Worm (Caenorhabditis elegans) whole organism, midembryonic: Measurements from ENCODE around the gene ugt-17.

Source experiments
- T22C8.4 ChIP-seq: fragments of 200-800 bp; sonication (Bioruptor generic); IDR thresholded peaks from 2 replicates; pipeline ENCODE4 v1.3.6; 2022; ENCODE audit warnings: missing genetic modification characterization, missing compliant biosample characterization
- cog-1 ChIP-seq: sonication (generic microtip); optimal IDR thresholded peaks from 2 replicates; lab custom pipeline; 2016; ENCODE audit warnings: missing genetic modification characterization, missing compliant biosample characterization
- flt-1 ChIP-seq: fragments of 200-800 bp; sonication (Bioruptor generic); IDR thresholded peaks from 2 replicates; pipeline ENCODE4 v1.3.6; 2022; ENCODE audit warnings: missing genetic modification characterization, missing compliant biosample characterization
- klf-2 ChIP-seq: fragments of 200-800 bp; sonication (Bioruptor generic); conservative IDR thresholded peaks from 2 replicates; pipeline ENCODE4 v1.3.6; 2022; ENCODE audit warnings: missing genetic modification reagents, missing genetic modification characterization, missing compliant biosample characterization
- med-1 ChIP-seq: sonication (generic microtip); optimal IDR thresholded peaks from 2 replicates; lab custom pipeline; 2017; ENCODE audit warnings: missing genetic modification characterization, mild to moderate bottlenecking, missing compliant biosample characterization, antibody characterized with exemption, missing genetic modification reagents; ENCODE audit not compliant: insufficient read depth
- ref-1 ChIP-seq: fragments of 200-800 bp; sonication (Bioruptor generic); conservative IDR thresholded peaks from 2 replicates; pipeline ENCODE4 v1.3.6; 2022; ENCODE audit warnings: missing genetic modification reagents, missing genetic modification characterization, missing compliant biosample characterization
- tab-1 ChIP-seq: fragments of 200-800 bp; sonication (Bioruptor generic); IDR thresholded peaks from 2 replicates; pipeline ENCODE4 v1.3.6; 2022; ENCODE audit warnings: missing genetic modification characterization, missing compliant biosample characterization
- ztf-23 ChIP-seq: fragments of 200-800 bp; sonication (Bioruptor generic); IDR thresholded peaks from 2 replicates; pipeline ENCODE4 v1.3.6; 2022; ENCODE audit warnings: missing genetic modification reagents, missing genetic modification characterization, missing compliant biosample characterization

DNA sequence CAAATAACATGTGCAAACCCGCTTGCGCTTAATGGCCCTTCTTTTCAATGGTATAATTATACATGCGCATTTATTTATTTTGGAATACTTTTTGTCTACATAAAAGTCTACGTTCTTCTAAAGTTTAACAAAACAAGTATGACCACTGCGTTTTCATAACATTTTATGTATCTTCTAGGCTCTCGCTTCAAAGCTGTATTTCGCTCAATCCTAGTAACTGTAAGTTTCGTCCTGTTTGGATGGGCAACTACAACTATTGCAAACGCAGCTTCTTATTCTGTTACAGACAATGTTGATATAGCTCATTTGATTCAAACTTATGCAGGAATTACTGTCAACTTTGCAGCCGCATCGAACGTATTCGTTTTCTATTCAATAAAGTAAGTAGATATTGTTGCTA lies 45.0 kb upstream of the ugt-17 start, which contains the start of gene srsx-27:
- no peak for TF ChIP-seq ref-1 (GFP tag; lab: Robert Waterston, UW)
- TF ChIP-seq tab-1 (GFP tag; lab: Robert Waterston, UW) = no peak
- no peak for TF ChIP-seq flt-1
- TF ChIP-seq med-1 (GFP tag; lab: Kevin White, UChicago) = no peak
- no peak for TF ChIP-seq cog-1
- TF ChIP-seq ztf-23 = no peak
- TF ChIP-seq klf-2 (GFP tag; lab: Robert Waterston, UW) = no peak
- TF ChIP-seq T22C8.4 = no peak
